Worm (Caenorhabditis elegans) whole organism, L4 larva: Measurements from ENCODE around the gene F38B6.8.

Experiments used
- arid-1 ChIP-seq: fragments of 200-800 bp; sonication (Bioruptor generic); conservative IDR thresholded peaks from 2 replicates; pipeline ENCODE4 v1.3.6; 2022; ENCODE audit warnings: missing genetic modification reagents, missing genetic modification characterization, missing compliant biosample characterization
- ceh-82 ChIP-seq: sonication (generic microtip); optimal IDR thresholded peaks from 2 replicates; lab custom pipeline; 2017; ENCODE audit warnings: missing biosample characterization, missing genetic modification characterization
- daf-8 ChIP-seq: fragments of 200-800 bp; sonication (Bioruptor generic); IDR thresholded peaks from 2 replicates; pipeline ENCODE4 v1.3.6; 2022; ENCODE audit warnings: missing genetic modification characterization, missing compliant biosample characterization
- lir-3 ChIP-seq: sonication (generic microtip); optimal IDR thresholded peaks from 2 replicates; lab custom pipeline; 2016; ENCODE audit warnings: mild to moderate bottlenecking, missing genetic modification characterization, missing compliant biosample characterization
- lsy-2 ChIP-seq, 2 experiments: fragments of 150-350 bp in 1 of 2; sonication (generic microtip) in 1 of 2; optimal IDR thresholded peaks; 2 replicates each; lab custom pipeline; 2014 to 2017; ENCODE audit warnings: missing biosample characterization in 2 of 2, missing genetic modification characterization in 2 of 2
- sdz-12 ChIP-seq: fragments of 200-800 bp; sonication (Bioruptor generic); optimal IDR thresholded peaks from 2 replicates; lab custom pipeline; 2018; ENCODE audit warnings: mild to moderate bottlenecking, missing genetic modification characterization, missing compliant biosample characterization
- skn-1 ChIP-seq: fragments of 150-350 bp; optimal IDR thresholded peaks from 2 replicates; lab custom pipeline; 2014; ENCODE audit warnings: missing biosample characterization, missing genetic modification characterization
- ztf-7 ChIP-seq: fragments of 150-350 bp; optimal IDR thresholded peaks from 2 replicates; lab custom pipeline; 2014; ENCODE audit warnings: missing biosample characterization, missing genetic modification characterization

ce11 chrX:6669366-6669765 lies 13.2 kb downstream of the F38B6.8 start:
- no peak for TF ChIP-seq daf-8 (GFP tag; lab: Robert Waterston, UW)
- TF ChIP-seq ztf-7 (tag; lab: Kevin White, UChicago) = no peak
- TF ChIP-seq lsy-2 (tag; optimal IDR thresholded peaks at IDR 0.05; lab: Kevin White, UChicago) = no peak
- TF ChIP-seq arid-1 (GFP tag; lab: Robert Waterston, UW) = no peak
- TF ChIP-seq sdz-12 = no peak
- no peak for TF ChIP-seq skn-1 (tag; lab: Kevin White, UChicago)
- no peak for TF ChIP-seq lir-3 (tag; lab: Kevin White, UChicago)
- no peak for TF ChIP-seq ceh-82 (tag; lab: Kevin White, UChicago)
